Fruit fly (Drosophila melanogaster): Measurements from ENCODE around the gene vilya.

Gene vilya

dm6 chrX:2743020-2743419 lies 16.5 kb downstream of the vilya start (continued):
- TF ChIP-seq CG7839 (tag; optimal IDR thresholded peaks at IDR 0.05), result peak; percentile 88
- TF ChIP-seq CG13624 (GFP tag; optimal IDR thresholded peaks at IDR 0.05), result peak; percentile 81
- no peak for TF ChIP-seq CG13123 (GFP tag; optimal IDR thresholded peaks at IDR 0.05)
- no peak for TF ChIP-seq BEAF-32 (GFP tag; optimal IDR thresholded peaks at IDR 0.05)
- TF ChIP-seq CG7271 (tag; optimal IDR thresholded peaks at IDR 0.05), result no peak
- TF ChIP-seq usp (GFP tag; optimal IDR thresholded peaks at IDR 0.05), result no peak
- peak; percentile 77 for TF ChIP-seq CG17359 (tag; optimal IDR thresholded peaks at IDR 0.05)
- TF ChIP-seq CG16863 (GFP tag; optimal IDR thresholded peaks at IDR 0.05), result peak; percentile 81
- no peak for TF ChIP-seq ac (GFP tag; optimal IDR thresholded peaks at IDR 0.05)
- TF ChIP-seq CG17612 (GFP tag; IDR thresholded peaks at IDR 0.05), result peak; percentile 40; the same call in 1 of the 2 replicates
- peak; percentile 63 for TF ChIP-seq CG4404 (GFP tag; IDR thresholded peaks at IDR 0.05)
- TF ChIP-seq zfh1 (GFP tag; IDR thresholded peaks at IDR 0.05), result peak; percentile 86
- peak; percentile 53 for TF ChIP-seq pb (GFP tag; optimal IDR thresholded peaks at IDR 0.05)
- TF ChIP-seq mam (GFP tag; optimal IDR thresholded peaks at IDR 0.05), result peak; percentile 88
- no peak for TF ChIP-seq nerfin-2 (GFP tag; IDR thresholded peaks at IDR 0.05; ENCODE audit: partially characterized antibody)
- peak; percentile 73 for TF ChIP-seq E2f2 (GFP tag; IDR thresholded peaks at IDR 0.05)
- TF ChIP-seq CG6791 (GFP tag; IDR thresholded peaks at IDR 0.05; ENCODE audit: partially characterized antibody), result 0 out of 3 replicates have a peak, but pooled peaks have one; percentile 19
- no peak for TF ChIP-seq Doc3 (GFP tag; IDR thresholded peaks at IDR 0.05; ENCODE audit: partially characterized antibody)
- TF ChIP-seq CG17328 (GFP tag; IDR thresholded peaks at IDR 0.05), result peak; percentile 82
- TF ChIP-seq vvl (GFP tag; IDR thresholded peaks at IDR 0.05), result peak; percentile 92
- peak; percentile 56 for TF ChIP-seq CG6683 (GFP tag; optimal IDR thresholded peaks at IDR 0.05)
- no peak for TF ChIP-seq pfk (GFP tag; optimal IDR thresholded peaks at IDR 0.05)
- peak; percentile 67 for TF ChIP-seq peb (GFP tag; IDR thresholded peaks at IDR 0.05)
- peak; percentile 66 for TF ChIP-seq nau (GFP tag; optimal IDR thresholded peaks at IDR 0.05)
- TF ChIP-seq CHES-1-like (GFP tag; optimal IDR thresholded peaks at IDR 0.05), result peak; percentile 85
- peak; percentile 50 for TF ChIP-seq pum (GFP tag; optimal IDR thresholded peaks at IDR 0.05)
- peak; percentile 86 for TF ChIP-seq NFAT (GFP tag; IDR thresholded peaks at IDR 0.05)
- TF ChIP-seq bowl (GFP tag; IDR thresholded peaks at IDR 0.05), result peak; percentile 72; the same call in 1 of the 2 replicates
- peak; percentile 73 for TF ChIP-seq danr (GFP tag; IDR thresholded peaks at IDR 0.05)
- no peak for TF ChIP-seq CG8478 (optimal IDR thresholded peaks at IDR 0.05)
- TF ChIP-seq CG11398 (GFP tag; optimal IDR thresholded peaks at IDR 0.05), result peak; percentile 72
- TF ChIP-seq lov (optimal IDR thresholded peaks at IDR 0.05), result no peak
- TF ChIP-seq lov (GFP tag; IDR thresholded peaks at IDR 0.05), result peak; percentile 79; the same call in 2 of the 3 replicates
- TF ChIP-seq Adf1 (GFP tag; IDR thresholded peaks at IDR 0.05), result peak; percentile 73; the same call in 1 of the 2 replicates
- TF ChIP-seq Side (GFP tag; optimal IDR thresholded peaks at IDR 0.05), result peak; percentile 73
- TF ChIP-seq CrebB (tag; optimal IDR thresholded peaks at IDR 0.05), result peak; percentile 50
- TF ChIP-seq pan (optimal IDR thresholded peaks at IDR 0.05), result no peak
- TF ChIP-seq pan (GFP tag; optimal IDR thresholded peaks at IDR 0.05 in 1 of 2, IDR thresholded peaks at IDR 0.05 in 1 of 2), result peak in 1 of 2 experiments; percentile 93
- peak; percentile 59 for TF ChIP-seq dm (GFP tag; optimal IDR thresholded peaks at IDR 0.05)
- TF ChIP-seq Atf6 (GFP tag; IDR thresholded peaks at IDR 0.05), result peak; percentile 94
- peak; percentile 37; the same call in 1 of the 2 replicates for TF ChIP-seq CG1024 (GFP tag; IDR thresholded peaks at IDR 0.05)
- TF ChIP-seq lbe (GFP tag; optimal IDR thresholded peaks at IDR 0.05), result no peak
- peak; percentile 89 for TF ChIP-seq CG10366 (GFP tag; IDR thresholded peaks at IDR 0.05)
- TF ChIP-seq repo (GFP tag; optimal IDR thresholded peaks at IDR 0.05), result peak; percentile 62
- no peak for TF ChIP-seq CG10431 (GFP tag; optimal IDR thresholded peaks at IDR 0.05)
- no peak for TF ChIP-seq CG31365 (tag; optimal IDR thresholded peaks at IDR 0.05)
- TF ChIP-seq CG12659 (GFP tag; optimal IDR thresholded peaks at IDR 0.05), result peak; percentile 86
- peak; percentile 53 for TF ChIP-seq Blimp-1 (GFP tag; optimal IDR thresholded peaks at IDR 0.05)
- TF ChIP-seq Mad (GFP tag; optimal IDR thresholded peaks at IDR 0.05), result peak; percentile 59
- peak; percentile 73 to 81 for TF ChIP-seq Hr51 (GFP tag; optimal IDR thresholded peaks at IDR 0.05)
- peak; percentile 96 for TF ChIP-seq slbo (GFP tag; IDR thresholded peaks at IDR 0.05)
- TF ChIP-seq ase (GFP tag; IDR thresholded peaks at IDR 0.05), result peak; percentile 85; the same call in 2 of the 3 replicates
